Fruit fly (Drosophila melanogaster): ENCODE data around the gene edin.

DNA sequence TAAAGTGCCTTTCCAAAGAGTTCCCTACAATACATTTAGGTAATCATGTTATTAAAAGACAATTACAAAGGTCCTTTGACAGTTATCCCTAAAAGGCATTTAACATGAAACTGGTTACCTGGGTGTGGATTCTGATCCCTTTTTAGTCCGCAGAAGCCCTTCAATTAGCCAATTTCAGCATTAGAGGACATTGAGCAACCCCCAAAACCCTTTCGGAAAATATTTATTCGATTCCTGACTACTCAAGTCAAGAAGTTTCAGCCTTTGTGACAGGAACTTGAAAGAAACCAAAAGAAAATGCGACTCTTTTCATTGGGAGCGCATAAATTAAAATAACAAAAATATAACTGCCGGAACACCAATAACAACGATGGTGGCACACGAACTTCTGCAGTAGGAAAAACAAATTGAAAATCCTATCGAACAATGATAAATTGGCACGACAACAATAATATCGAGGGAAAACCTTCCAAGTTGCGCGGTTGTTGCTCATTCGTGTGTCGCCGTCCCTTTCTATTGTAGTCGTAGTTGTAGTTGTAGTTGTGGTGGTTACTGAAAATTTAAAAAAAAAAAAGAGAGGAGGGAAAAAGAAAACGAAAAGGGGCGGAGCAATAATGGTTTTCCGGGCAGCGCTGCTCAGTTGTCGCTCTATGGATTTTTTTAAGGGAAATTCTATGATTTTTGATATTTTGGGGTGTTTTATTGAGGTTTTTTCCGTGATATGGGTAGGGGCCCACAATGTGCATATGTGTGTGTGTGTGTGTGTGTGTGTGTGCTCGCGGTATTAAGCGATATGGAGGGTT, 48.9 kb upstream of the edin start:
- TF ChIP-seq CG32121 (GFP tag; IDR thresholded peaks at IDR 0.05) = no peak
- TF ChIP-seq CG8301 (tag; optimal IDR thresholded peaks at IDR 0.05) = no peak
- TF ChIP-seq fd96Ca (GFP tag; IDR thresholded peaks at IDR 0.05) = no peak
- TF ChIP-seq CG4496 (GFP tag; IDR thresholded peaks at IDR 0.05) = no peak
- TF ChIP-seq CG13204 (GFP tag; optimal IDR thresholded peaks at IDR 0.05) = no peak
